Fruit fly (Drosophila melanogaster) whole organism, prepupa: ENCODE data around the gene bb8.

ENCODE experiments used
- Blimp-1 ChIP-seq: fragments of 200-800 bp; sonication (Bioruptor generic); optimal IDR thresholded peaks from 3 replicates; lab custom pipeline; 2017; ENCODE audit warnings: missing biosample characterization, missing genetic modification characterization, mild to moderate bottlenecking, moderate library complexity, missing genetic modification reagents
- CG10631 ChIP-seq: fragments of 200-800 bp; sonication (Bioruptor generic); optimal IDR thresholded peaks from 2 replicates; lab custom pipeline; 2016; ENCODE audit warnings: missing biosample characterization, missing genetic modification characterization
- CG10669 ChIP-seq: fragments of 200-800 bp; sonication (Bioruptor generic); optimal IDR thresholded peaks from 3 replicates; lab custom pipeline; 2018; ENCODE audit warnings: missing biosample characterization, mild to moderate bottlenecking, missing genetic modification characterization, moderate library complexity
- CG11294 ChIP-seq: fragments of 200-800 bp; sonication (Bioruptor generic); IDR thresholded peaks from 2 replicates; pipeline ENCODE4 v1.3.6; 2022; ENCODE audit warnings: missing biosample characterization, missing genetic modification characterization
- CG11762 ChIP-seq: fragments of 200-800 bp; sonication (Bioruptor generic); optimal IDR thresholded peaks from 3 replicates; lab custom pipeline; 2016; ENCODE audit warnings: missing biosample characterization, missing genetic modification characterization; ENCODE audit not compliant: insufficient read depth
- CG11902 ChIP-seq: fragments of 200-800 bp; sonication (Bioruptor generic); optimal IDR thresholded peaks from 3 replicates; lab custom pipeline; 2016; ENCODE audit warnings: missing biosample characterization, missing genetic modification characterization
- CG15336 ChIP-seq: fragments of 200-800 bp; sonication (Bioruptor generic); IDR thresholded peaks from 2 replicates; pipeline ENCODE4 v1.3.6; 2022; ENCODE audit warnings: missing biosample characterization, missing genetic modification characterization
- CG3032 ChIP-seq: fragments of 200-800 bp; optimal IDR thresholded peaks from 2 replicates; lab custom pipeline; 2019; ENCODE audit warnings: missing biosample characterization, mild to moderate bottlenecking, missing genetic modification characterization, moderate library complexity
- CG31627 ChIP-seq: fragments of 200-800 bp; sonication (Bioruptor generic); optimal IDR thresholded peaks from 3 replicates; lab custom pipeline; 2016; ENCODE audit warnings: missing biosample characterization, missing genetic modification characterization
- CG32006 ChIP-seq: fragments of 200-800 bp; sonication (Bioruptor generic); optimal IDR thresholded peaks from 3 replicates; lab custom pipeline; 2017; ENCODE audit warnings: missing biosample characterization, mild to moderate bottlenecking, missing genetic modification characterization
- CG34406 ChIP-seq: fragments of 200-800 bp; sonication (Bioruptor generic); optimal IDR thresholded peaks from 3 replicates; lab custom pipeline; 2016; ENCODE audit warnings: missing biosample characterization, missing genetic modification characterization
- CG3919 ChIP-seq: fragments of 200-800 bp; sonication (Bioruptor generic); optimal IDR thresholded peaks from 3 replicates; lab custom pipeline; 2016; ENCODE audit warnings: missing biosample characterization, missing genetic modification characterization
- CG4318 ChIP-seq: fragments of 200-800 bp; sonication (Bioruptor generic); optimal IDR thresholded peaks from 3 replicates; lab custom pipeline; 2017; ENCODE audit warnings: missing biosample characterization, mild to moderate bottlenecking, missing genetic modification characterization
- CG6163 ChIP-seq: fragments of 200-800 bp; sonication (Bioruptor generic); IDR thresholded peaks from 3 replicates; pipeline ENCODE4 v1.3.6; 2022; ENCODE audit warnings: missing biosample characterization, missing genetic modification characterization
- CG6276 ChIP-seq: fragments of 200-800 bp; sonication (Bioruptor generic); optimal IDR thresholded peaks from 2 replicates; lab custom pipeline; 2017; ENCODE audit warnings: missing biosample characterization, mild to moderate bottlenecking, missing genetic modification characterization
- CG6792 ChIP-seq: fragments of 200-800 bp; sonication (Bioruptor generic); optimal IDR thresholded peaks from 3 replicates; lab custom pipeline; 2016; ENCODE audit warnings: missing biosample characterization, missing genetic modification characterization
- CG6808 ChIP-seq: fragments of 200-800 bp; sonication (Bioruptor generic); optimal IDR thresholded peaks from 3 replicates; lab custom pipeline; 2017; ENCODE audit warnings: missing biosample characterization, missing genetic modification characterization, mild to moderate bottlenecking, moderate library complexity, missing genetic modification reagents
- CG6854 ChIP-seq: fragments of 200-800 bp; sonication (Bioruptor generic); optimal IDR thresholded peaks from 2 replicates; lab custom pipeline; 2017; ENCODE audit warnings: missing biosample characterization, mild to moderate bottlenecking, missing genetic modification characterization
- CG7368 ChIP-seq: fragments of 200-800 bp; sonication (Bioruptor generic); optimal IDR thresholded peaks from 3 replicates; lab custom pipeline; 2016; ENCODE audit warnings: missing biosample characterization, missing genetic modification characterization
- CG8119 ChIP-seq: fragments of 200-800 bp; sonication (Bioruptor generic); IDR thresholded peaks from 3 replicates; pipeline ENCODE4 v1.3.6; 2022; ENCODE audit warnings: missing biosample characterization, missing genetic modification characterization
- CG8319 ChIP-seq: fragments of 200-800 bp; sonication (Bioruptor generic); optimal IDR thresholded peaks from 3 replicates; lab custom pipeline; 2016; ENCODE audit warnings: missing biosample characterization, missing genetic modification characterization
- CG9139 ChIP-seq: fragments of 200-800 bp; sonication (Bioruptor generic); optimal IDR thresholded peaks from 3 replicates; lab custom pipeline; 2017; ENCODE audit warnings: missing biosample characterization, mild to moderate bottlenecking, missing genetic modification characterization
- Eip78C ChIP-seq: fragments of 200-800 bp; sonication (Bioruptor generic); peaks from one replicate; lab custom pipeline; 2016; ENCODE audit warnings: missing biosample characterization, missing genetic modification characterization
- Eip93F ChIP-seq: fragments of 200-800 bp; sonication (Bioruptor generic); optimal IDR thresholded peaks from 2 replicates; lab custom pipeline; 2016; ENCODE audit warnings: missing biosample characterization, mild to moderate bottlenecking, missing genetic modification characterization
- Ets96B ChIP-seq: fragments of 200-800 bp; optimal IDR thresholded peaks from 2 replicates; lab custom pipeline; 2019; ENCODE audit warnings: missing biosample characterization, mild to moderate bottlenecking, missing genetic modification characterization, moderate library complexity
- Hr38 ChIP-seq: sonication (Bioruptor generic); optimal IDR thresholded peaks from 2 replicates; lab custom pipeline; 2016; ENCODE audit warnings: missing biosample characterization, missing genetic modification characterization
- Hr39 ChIP-seq: fragments of 200-800 bp; sonication (Bioruptor generic); optimal IDR thresholded peaks from 2 replicates; lab custom pipeline; 2016; ENCODE audit warnings: missing biosample characterization, missing genetic modification characterization
- Lpt ChIP-seq: fragments of 200-800 bp; sonication (Bioruptor generic); optimal IDR thresholded peaks from 3 replicates; lab custom pipeline; 2016; ENCODE audit warnings: missing biosample characterization, missing genetic modification characterization
- Met ChIP-seq: fragments of 200-800 bp; sonication (Bioruptor generic); optimal IDR thresholded peaks from 3 replicates; lab custom pipeline; 2016; ENCODE audit warnings: missing biosample characterization, missing genetic modification characterization
- OdsH ChIP-seq: fragments of 200-800 bp; sonication (Bioruptor generic); optimal IDR thresholded peaks from 3 replicates; lab custom pipeline; 2016; ENCODE audit warnings: missing biosample characterization, missing genetic modification characterization
- Sox102F ChIP-seq: fragments of 200-800 bp; sonication (Bioruptor generic); optimal IDR thresholded peaks from 2 replicates; lab custom pipeline; 2016; ENCODE audit warnings: missing biosample characterization, mild to moderate bottlenecking, missing genetic modification characterization
- Sox14 ChIP-seq: fragments of 200-800 bp; sonication (Bioruptor generic); optimal IDR thresholded peaks from 3 replicates; lab custom pipeline; 2016; ENCODE audit warnings: missing biosample characterization, missing genetic modification characterization
- Sox15 ChIP-seq: fragments of 200-800 bp; sonication (Bioruptor generic); optimal IDR thresholded peaks from 3 replicates; lab custom pipeline; 2016; ENCODE audit warnings: missing biosample characterization, missing genetic modification characterization
- achi ChIP-seq: fragments of 200-800 bp; sonication (Bioruptor generic); optimal IDR thresholded peaks from 3 replicates; lab custom pipeline; 2016; ENCODE audit warnings: missing biosample characterization, missing genetic modification characterization
- acj6 ChIP-seq: fragments of 200-800 bp; sonication (Bioruptor generic); optimal IDR thresholded peaks from 3 replicates; lab custom pipeline; 2016; ENCODE audit warnings: missing biosample characterization, missing genetic modification characterization
- cyc ChIP-seq: fragments of 200-800 bp; sonication (Bioruptor generic); optimal IDR thresholded peaks from 3 replicates; lab custom pipeline; 2016; ENCODE audit warnings: missing biosample characterization, missing genetic modification characterization
- dac ChIP-seq: fragments of 200-800 bp; sonication (Bioruptor generic); optimal IDR thresholded peaks from 2 replicates; lab custom pipeline; 2017; ENCODE audit warnings: missing biosample characterization, mild to moderate bottlenecking, missing genetic modification characterization
- dsx ChIP-seq: fragments of 200-800 bp; optimal IDR thresholded peaks from 3 replicates; lab custom pipeline; 2019; ENCODE audit warnings: missing biosample characterization, mild to moderate bottlenecking, missing genetic modification characterization, moderate library complexity; ENCODE audit not compliant: poor library complexity, severe bottlenecking
- eg ChIP-seq: fragments of 200-800 bp; sonication (Bioruptor generic); IDR thresholded peaks from 3 replicates; pipeline ENCODE4 v1.3.6; 2022; ENCODE audit warnings: missing biosample characterization, missing genetic modification characterization
- fd59A ChIP-seq: fragments of 200-800 bp; sonication (Bioruptor generic); optimal IDR thresholded peaks from 2 replicates; lab custom pipeline; 2017; ENCODE audit warnings: missing biosample characterization, mild to moderate bottlenecking, missing genetic modification characterization, missing genetic modification reagents
- fkh ChIP-seq: fragments of 200-800 bp; sonication (Bioruptor generic); optimal IDR thresholded peaks from 3 replicates; lab custom pipeline; 2017; ENCODE audit warnings: missing biosample characterization, mild to moderate bottlenecking, missing genetic modification characterization, moderate library complexity
- lz ChIP-seq: fragments of 200-800 bp; sonication (Bioruptor generic); optimal IDR thresholded peaks from 3 replicates; lab custom pipeline; 2016; ENCODE audit warnings: missing biosample characterization, missing genetic modification characterization
- net ChIP-seq: fragments of 200-800 bp; sonication (Bioruptor generic); optimal IDR thresholded peaks from 3 replicates; lab custom pipeline; 2016; ENCODE audit warnings: missing biosample characterization, missing genetic modification characterization
- pdm3 ChIP-seq: fragments of 200-800 bp; sonication (Bioruptor generic); optimal IDR thresholded peaks from 3 replicates; lab custom pipeline; 2016; ENCODE audit warnings: missing biosample characterization, missing genetic modification characterization
- spab ChIP-seq: fragments of 200-800 bp; sonication (Bioruptor generic); optimal IDR thresholded peaks from 2 replicates; lab custom pipeline; 2017; ENCODE audit warnings: missing biosample characterization, mild to moderate bottlenecking, missing genetic modification characterization, missing genetic modification reagents
- ss ChIP-seq, 2 experiments: fragments of 200-800 bp; sonication (Bioruptor generic); optimal IDR thresholded peaks; 2 replicates in 1 of 2; 3 replicates in 1 of 2; lab custom pipeline; 2017 to 2018; ENCODE audit warnings: mild to moderate bottlenecking in 2 of 2, missing biosample characterization in 2 of 2, missing genetic modification characterization in 2 of 2, moderate library complexity in 1 of 2

Gene bb8

dm6 chr3R:23295360-23295772, 5.4 kb upstream of the bb8 start (continued):
- TF ChIP-seq Hr38 (GFP tag; lab: Kevin White, UChicago) (no peak), Blimp-1 (GFP tag; lab: Kevin White, UChicago) (peak; percentile 12), CG10631 (GFP tag; lab: Kevin White, UChicago) (no peak), Ets96B (peak; percentile 69), CG6276 (GFP tag; lab: Kevin White, UChicago) (peak; percentile 70), CG8319 (GFP tag; lab: Kevin White, UChicago) (peak; percentile 40), dsx (GFP tag; lab: Kevin White, UChicago) (peak; percentile 78), CG11762 (GFP tag; lab: Kevin White, UChicago) (no peak), OdsH (GFP tag; lab: Kevin White, UChicago) (peak; percentile 49), Hr39 (no peak), CG6792 (GFP tag; lab: Kevin White, UChicago) (peak; percentile 16), CG8119 (peak; percentile 78), Sox102F (GFP tag; lab: Kevin White, UChicago) (peak; percentile 74), CG9139 (GFP tag; lab: Kevin White, UChicago) (peak; percentile 51), Eip93F (GFP tag; lab: Kevin White, UChicago) (no peak), CG7368 (GFP tag; lab: Kevin White, UChicago) (peak; percentile 60), eg (GFP tag; lab: Robert Waterston, UW) (peak; percentile 83)
- TF ChIP-seq, all 60 proteins: peak for 49

- TF ChIP-seq CG11294 (GFP tag; lab: Robert Waterston, UW), result no peak; the same call in none of the 2 replicates
- no peak for TF ChIP-seq CG4318 (GFP tag; lab: Kevin White, UChicago)
- TF ChIP-seq CG11902 (GFP tag; lab: Kevin White, UChicago), result no peak
- TF ChIP-seq CG8319 (GFP tag; lab: Kevin White, UChicago), result peak; percentile 7
- TF ChIP-seq CG31627, result no peak
- TF ChIP-seq CG6854 (GFP tag; lab: Kevin White, UChicago), result peak; percentile 18
- peak; percentile 37 for TF ChIP-seq fkh (GFP tag; lab: Kevin White, UChicago)
- no peak for TF ChIP-seq Hr39
- peak; percentile 57 to 79 for TF ChIP-seq ss (GFP tag; optimal IDR thresholded peaks at IDR 0.05; lab: Kevin White, UChicago)
- peak; percentile 53 for TF ChIP-seq Ets96B
- TF ChIP-seq CG10669 (GFP tag; lab: Kevin White, UChicago), result no peak
- no peak for TF ChIP-seq cyc
- TF ChIP-seq lz (GFP tag; lab: Kevin White, UChicago), result no peak
- TF ChIP-seq CG34406 (GFP tag; lab: Kevin White, UChicago), result peak; percentile 39
- no peak for TF ChIP-seq pdm3 (GFP tag; lab: Kevin White, UChicago)
- no peak for TF ChIP-seq Blimp-1 (GFP tag; lab: Kevin White, UChicago)
- peak; percentile 37 for TF ChIP-seq spab (GFP tag; lab: Kevin White, UChicago)
- peak; percentile 47 for TF ChIP-seq CG3032 (tag; lab: Kevin White, UChicago)
- TF ChIP-seq CG6808 (GFP tag; lab: Kevin White, UChicago), result peak; percentile 57
- TF ChIP-seq Sox14 (GFP tag; lab: Kevin White, UChicago), result no peak
- TF ChIP-seq CG6792 (GFP tag; lab: Kevin White, UChicago), result no peak
- TF ChIP-seq OdsH (GFP tag; lab: Kevin White, UChicago), result no peak
- TF ChIP-seq CG32006 (GFP tag; lab: Kevin White, UChicago), result peak; percentile 50
- no peak for TF ChIP-seq Sox15 (GFP tag; lab: Kevin White, UChicago)
- TF ChIP-seq Eip78C, result peak; percentile 84
- TF ChIP-seq net (GFP tag; lab: Kevin White, UChicago), result peak; percentile 74
- TF ChIP-seq Hr38 (GFP tag; lab: Kevin White, UChicago), result no peak
- TF ChIP-seq CG15336 (GFP tag; lab: Robert Waterston, UW), result peak; percentile 65
- TF ChIP-seq acj6, result peak; percentile 53
- TF ChIP-seq eg (GFP tag; lab: Robert Waterston, UW), result peak; percentile 85
- TF ChIP-seq Met (GFP tag; lab: Kevin White, UChicago), result no peak
- TF ChIP-seq fd59A, result peak; percentile 38
- TF ChIP-seq CG11762 (GFP tag; lab: Kevin White, UChicago), result no peak
- TF ChIP-seq Lpt (GFP tag; lab: Kevin White, UChicago), result peak; percentile 22
- TF ChIP-seq CG6276 (GFP tag; lab: Kevin White, UChicago), result peak; percentile 32
- peak; percentile 6 for TF ChIP-seq dac
- peak; percentile 44 for TF ChIP-seq CG3919
- TF ChIP-seq CG6163 (GFP tag; lab: Robert Waterston, UW), result peak; percentile 89
- peak; percentile 61 for TF ChIP-seq CG10631 (GFP tag; lab: Kevin White, UChicago)
- TF ChIP-seq Eip93F (GFP tag; lab: Kevin White, UChicago), result no peak
- TF ChIP-seq achi (GFP tag; lab: Kevin White, UChicago), result peak; percentile 44
- peak; percentile 43 for TF ChIP-seq Sox102F (GFP tag; lab: Kevin White, UChicago)
These were observed 3.2 kb upstream of the bb8 start for dm6 chr3R:23293066-23293777.
